Fruit fly (Drosophila melanogaster): ENCODE results near the gene CG17744.

DNA sequence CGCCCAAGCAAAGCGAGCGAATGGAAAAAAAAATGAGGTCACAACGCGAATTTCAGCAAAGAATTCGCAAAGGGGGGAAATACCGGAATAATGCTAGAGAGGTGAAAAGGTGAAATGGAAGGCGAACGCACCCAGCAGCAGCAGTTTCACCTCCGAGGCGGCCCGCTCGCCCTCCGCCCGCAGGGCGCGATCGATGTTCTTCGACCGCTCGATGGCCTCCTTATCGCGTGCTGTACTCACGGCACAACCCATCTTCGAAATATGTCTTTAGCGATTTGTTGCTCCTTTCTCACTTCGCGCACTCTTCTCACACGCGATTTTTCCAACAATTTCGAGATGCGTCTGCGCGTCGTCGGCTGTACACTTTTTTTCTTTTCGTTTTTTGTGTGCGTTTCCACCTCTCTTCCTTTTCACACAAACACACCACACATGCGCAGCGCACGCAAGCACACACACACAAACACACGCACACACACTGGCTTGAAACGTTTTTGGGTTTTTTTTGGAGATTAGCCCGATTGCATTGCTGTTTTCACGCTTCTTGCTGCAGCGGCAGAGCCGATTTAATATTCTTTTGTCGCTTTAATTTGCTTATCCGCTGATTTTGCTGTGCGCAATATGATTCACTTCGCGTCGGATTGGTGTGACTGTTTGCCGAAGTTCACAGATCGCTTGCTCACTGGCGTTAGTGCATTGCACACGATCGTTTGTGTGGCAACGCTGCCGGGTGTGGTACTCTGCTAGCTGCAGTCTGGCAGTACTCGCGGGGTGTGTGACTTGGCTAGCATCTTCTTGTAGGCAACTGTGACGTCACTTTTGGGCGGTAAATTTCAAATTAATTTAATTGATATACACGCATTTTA, 47.0 kb downstream of the CG17744 start, which contains the start of gene Galphai:
- TF ChIP-seq dsx (GFP tag; optimal IDR thresholded peaks at IDR 0.05; ENCODE audit: poor library complexity, severe bottlenecking) (peak; percentile 59), OdsH (GFP tag; optimal IDR thresholded peaks at IDR 0.05) (no peak)

Data from whole organism, prepupa.